Fruit fly (Drosophila melanogaster) whole organism, adult: Measurements from ENCODE around the gene CG12985.

ENCODE experiments used
- CG1620 ChIP-seq: fragments of 200-800 bp; sonication (Bioruptor generic); optimal IDR thresholded peaks from 2 replicates; lab custom pipeline; 2016; ENCODE audit warnings: missing biosample characterization, missing genetic modification characterization
- kay ChIP-seq: fragments of 200-800 bp; sonication (Bioruptor generic); peaks from one replicate; lab custom pipeline; 2016; ENCODE audit warnings: missing biosample characterization, missing genetic modification characterization, borderline replicate concordance

- TF ChIP-seq kay (GFP tag; lab: Kevin White, UChicago) (peak; percentile 67), CG1620 (GFP tag; lab: Kevin White, UChicago) (no peak)
These were observed 7.0 kb upstream of the CG12985 start for dm6 chrX:17876518-17876917.
